Worm (Caenorhabditis elegans): ENCODE measurements around the gene zip-8.

ce11 chrIII:6500032-6500564 is 21.3 kb downstream of the zip-8 start, which contains the start of gene F23F12.3:
- TF ChIP-seq lsy-2 (tag; optimal IDR thresholded peaks at IDR 0.05) (no peak), nhr-28 (tag; optimal IDR thresholded peaks at IDR 0.05) (no peak), mab-5 (tag; optimal IDR thresholded peaks at IDR 0.05) (no peak), unc-39 (tag; optimal IDR thresholded peaks at IDR 0.05) (no peak), snpc-4 (tag; optimal IDR thresholded peaks at IDR 0.05) (no peak), ceh-39 (tag; optimal IDR thresholded peaks at IDR 0.05) (no peak), ces-1 (GFP tag; optimal IDR thresholded peaks at IDR 0.05) (no peak), mep-1 (tag; optimal IDR thresholded peaks at IDR 0.05) (no peak), blmp-1 (tag; optimal IDR thresholded peaks at IDR 0.05) (no peak), ztf-11 (tag; optimal IDR thresholded peaks at IDR 0.05) (no peak), ceh-43 (GFP tag; optimal IDR thresholded peaks at IDR 0.05) (no peak)

Measured in whole organism, mixed stage, embryonic.